Worm (Caenorhabditis elegans): ENCODE data around the gene acs-10.

The acs-10 gene

ce11 chrV:14140733-14141132, 5.6 kb upstream of the acs-10 start:
- TF ChIP-seq cebp-1 (GFP tag; IDR thresholded peaks at IDR 0.05) (no peak), cebp-1 (tag; optimal IDR thresholded peaks at IDR 0.05) (peak; percentile 47), lin-26 (GFP tag; IDR thresholded peaks at IDR 0.05) (no peak)

- TF ChIP-seq lir-1 (GFP tag; conservative IDR thresholded peaks at IDR 0.05) (no peak), nhr-179 (tag; optimal IDR thresholded peaks at IDR 0.05) (no peak), madf-10 (tag; optimal IDR thresholded peaks at IDR 0.05) (no peak), athp-1 (tag; optimal IDR thresholded peaks at IDR 0.05) (no peak), lag-1 (GFP tag; IDR thresholded peaks at IDR 0.05) (no peak)
These were observed 4.5 kb upstream of the acs-10 start for ce11 chrV:14141846-14142245.

- TF ChIP-seq lin-40 (tag; optimal IDR thresholded peaks at IDR 0.05) (peak; percentile 13), hmg-1.2 (GFP tag; IDR thresholded peaks at IDR 0.05) (peak; percentile 38; the same call in 1 of the 2 replicates), xnd-1 (tag; optimal IDR thresholded peaks at IDR 0.05) (no peak)
These were observed 2.7 kb upstream of the acs-10 start for ce11 chrV:14143634-14144033.

ce11 chrV:14145267-14145666, 1.0 kb upstream of the acs-10 start, which contains the start of gene par-1:
Gene par-1 (minus strand): TSS chrV:14145367.
- TF ChIP-seq xnd-1 (tag; optimal IDR thresholded peaks at IDR 0.05) (no peak), F55B11.4 (tag; optimal IDR thresholded peaks at IDR 0.05; ENCODE audit: borderline replicate concordance, insufficient read depth) (no peak), mcd-1 (GFP tag; IDR thresholded peaks at IDR 0.05) (no peak), cebp-2 (GFP tag; IDR thresholded peaks at IDR 0.05) (no peak), him-1 (tag; optimal IDR thresholded peaks at IDR 0.05) (no peak), nhr-80 (tag; optimal IDR thresholded peaks at IDR 0.05) (no peak), rcor-1 (GFP tag; IDR thresholded peaks at IDR 0.05) (no peak), ceh-27 (GFP tag; optimal IDR thresholded peaks at IDR 0.05) (no peak), fkh-3 (tag; optimal IDR thresholded peaks at IDR 0.05) (no peak), F57C9.4 (tag; optimal IDR thresholded peaks at IDR 0.05) (no peak), efl-1 (GFP tag; optimal IDR thresholded peaks at IDR 0.05) (no peak), repo-1 (tag; optimal IDR thresholded peaks at IDR 0.05) (no peak), Y53F4B.3 (GFP tag; IDR thresholded peaks at IDR 0.05) (no peak), C17E4.6 (GFP tag; IDR thresholded peaks at IDR 0.05) (no peak), lsl-1 (GFP tag; optimal IDR thresholded peaks at IDR 0.05) (no peak), aptf-2 (GFP tag; conservative IDR thresholded peaks at IDR 0.05) (no peak), hlh-26 (GFP tag; conservative IDR thresholded peaks at IDR 0.05) (no peak), F33H1.4 (GFP tag; IDR thresholded peaks at IDR 0.05) (no peak), ceh-40 (GFP tag; IDR thresholded peaks at IDR 0.05) (no peak)

ce11 chrV:14147114-14147513, 815 bp downstream of the acs-10 start:
- TF ChIP-seq ekl-4 (GFP tag; IDR thresholded peaks at IDR 0.05) (no peak), zfh-2 (GFP tag; conservative IDR thresholded peaks at IDR 0.05) (peak; percentile 65), nhr-90 (tag; optimal IDR thresholded peaks at IDR 0.05) (no peak), mes-4 (tag; optimal IDR thresholded peaks at IDR 0.05) (no peak), ceh-91 (GFP tag; IDR thresholded peaks at IDR 0.05) (no peak)
